Fruit fly (Drosophila melanogaster): ENCODE data around the gene CG6310.

CG6310 gene

dm6 chr3L:11107935-11108334 lies 38.3 kb upstream of the CG6310 start, which contains the start of gene CG12522:
TSS of gene CG12522 (plus strand) at chr3L:11108235.
- no peak for TF ChIP-seq CG10979 (tag; optimal IDR thresholded peaks at IDR 0.05)

dm6 chr3L:11107432-11107831 lies 37.8 kb upstream of the CG6310 start, which contains the start of gene CG32073:
TSS of gene CG32073 (minus strand) at chr3L:11107582.
- TF ChIP-seq shn (GFP tag; optimal IDR thresholded peaks at IDR 0.05) (no peak), CG6813 (GFP tag; optimal IDR thresholded peaks at IDR 0.05) (peak; percentile 55), cato (GFP tag; optimal IDR thresholded peaks at IDR 0.05; ENCODE audit: borderline replicate concordance) (no peak), CG17359 (tag; optimal IDR thresholded peaks at IDR 0.05) (peak; percentile 10), luna (GFP tag; optimal IDR thresholded peaks at IDR 0.05) (no peak), Xbp1 (GFP tag; optimal IDR thresholded peaks at IDR 0.05) (no peak), CG11695 (GFP tag; IDR thresholded peaks at IDR 0.05) (0 out of 3 replicates have a peak, but pooled peaks have one; percentile 20), CG1792 (GFP tag; optimal IDR thresholded peaks at IDR 0.05) (peak; percentile 52), D19B (GFP tag; optimal IDR thresholded peaks at IDR 0.05) (no peak), CG13775 (GFP tag; optimal IDR thresholded peaks at IDR 0.05) (no peak), Drgx (GFP tag; IDR thresholded peaks at IDR 0.05) (no peak), Fer1 (GFP tag; optimal IDR thresholded peaks at IDR 0.05) (peak; percentile 56), CG15601 (tag; optimal IDR thresholded peaks at IDR 0.05) (no peak), sob (GFP tag; IDR thresholded peaks at IDR 0.05) (peak; percentile 40; the same call in 1 of the 2 replicates), CG16815 (GFP tag; optimal IDR thresholded peaks at IDR 0.05) (no peak), CG2875 (GFP tag; optimal IDR thresholded peaks at IDR 0.05) (peak; percentile 29), CG1603 (tag; optimal IDR thresholded peaks at IDR 0.05) (peak; percentile 23), CoRest (tag; optimal IDR thresholded peaks at IDR 0.05) (no peak), sug (tag; optimal IDR thresholded peaks at IDR 0.05) (no peak), ATbp (GFP tag; optimal IDR thresholded peaks at IDR 0.05) (peak; percentile 51), CG10267 (tag; optimal IDR thresholded peaks at IDR 0.05) (peak; percentile 25), CG7556 (GFP tag; optimal IDR thresholded peaks at IDR 0.05) (peak; percentile 17), Nf-YB (GFP tag; optimal IDR thresholded peaks at IDR 0.05) (no peak), Sox100B (GFP tag; optimal IDR thresholded peaks at IDR 0.05) (peak; percentile 66), CG6254 (GFP tag; optimal IDR thresholded peaks at IDR 0.05) (peak; percentile 33), CG1529 (GFP tag; optimal IDR thresholded peaks at IDR 0.05) (no peak), CG3281 (GFP tag; optimal IDR thresholded peaks at IDR 0.05) (peak; percentile 2), unpg (GFP tag; optimal IDR thresholded peaks at IDR 0.05) (peak; percentile 49), CG11723 (GFP tag; optimal IDR thresholded peaks at IDR 0.05) (no peak), CG9727 (GFP tag; optimal IDR thresholded peaks at IDR 0.05) (peak; percentile 16), tap (tag; optimal IDR thresholded peaks at IDR 0.05) (peak; percentile 36), gsb-n (tag; optimal IDR thresholded peaks at IDR 0.05) (no peak), CG9609 (GFP tag; optimal IDR thresholded peaks at IDR 0.05) (no peak), Ets97D (GFP tag; optimal IDR thresholded peaks at IDR 0.05) (no peak), CG9797 (GFP tag; optimal IDR thresholded peaks at IDR 0.05) (no peak), CG18262 (tag; optimal IDR thresholded peaks at IDR 0.05) (peak; percentile 43), CG12659 (GFP tag; optimal IDR thresholded peaks at IDR 0.05) (no peak), usp (GFP tag; optimal IDR thresholded peaks at IDR 0.05) (no peak), wek (GFP tag; optimal IDR thresholded peaks at IDR 0.05) (peak; percentile 40), slbo (GFP tag; IDR thresholded peaks at IDR 0.05) (no peak), CG15696 (tag; optimal IDR thresholded peaks at IDR 0.05) (peak; percentile 21), CG10274 (GFP tag; optimal IDR thresholded peaks at IDR 0.05) (no peak), bowl (GFP tag; IDR thresholded peaks at IDR 0.05) (no peak), CG12071 (GFP tag; optimal IDR thresholded peaks at IDR 0.05) (peak; percentile 75), org-1 (GFP tag; optimal IDR thresholded peaks at IDR 0.05) (peak; percentile 1), ap (GFP tag; IDR thresholded peaks at IDR 0.05) (no peak), Chrac-16 (GFP tag; optimal IDR thresholded peaks at IDR 0.05) (no peak), dati (GFP tag; IDR thresholded peaks at IDR 0.05) (no peak)
